Worm (Caenorhabditis elegans) whole organism, L3 larva: ENCODE results near the gene chil-19.

Source experiments
- nhr-77 ChIP-seq: fragments of 150-350 bp; optimal IDR thresholded peaks from 2 replicates; lab custom pipeline; 2014; ENCODE audit warnings: missing biosample characterization, missing genetic modification characterization
- pha-4 ChIP-seq: fragments of 150-350 bp; optimal IDR thresholded peaks from 2 replicates; lab custom pipeline; 2014; ENCODE audit warnings: missing biosample characterization, missing genetic modification reagents, missing genetic modification characterization
- ztf-11 ChIP-seq: fragments of 150-350 bp; optimal IDR thresholded peaks from 2 replicates; lab custom pipeline; 2014; ENCODE audit warnings: missing biosample characterization, missing genetic modification characterization

ce11 chrII:9440060-9440459, 14.1 kb downstream of the chil-19 start, which contains the start of gene chil-17:
- no peak for TF ChIP-seq ztf-11 (tag; lab: Kevin White, UChicago)
- TF ChIP-seq pha-4 (tag; lab: Kevin White, UChicago): no peak
- no peak for TF ChIP-seq nhr-77 (tag; lab: Kevin White, UChicago)
